Worm (Caenorhabditis elegans) whole organism, L4 larva: ENCODE data around the gene F43C1.5.

Source experiments
- daf-12 ChIP-seq: fragments of 150-350 bp; optimal IDR thresholded peaks from 2 replicates; lab custom pipeline; 2014; ENCODE audit warnings: missing biosample characterization, missing genetic modification reagents, missing genetic modification characterization
- duxl-1 ChIP-seq: sonication (generic microtip); optimal IDR thresholded peaks from 2 replicates; lab custom pipeline; 2016; ENCODE audit warnings: mild to moderate bottlenecking, missing genetic modification characterization, moderate library complexity, missing compliant biosample characterization; ENCODE audit not compliant: poor library complexity
- lsy-2 ChIP-seq, 2 experiments: fragments of 150-350 bp in 1 of 2; sonication (generic microtip) in 1 of 2; optimal IDR thresholded peaks; 2 replicates each; lab custom pipeline; 2014 to 2017; ENCODE audit warnings: missing biosample characterization in 2 of 2, missing genetic modification characterization in 2 of 2
- nhr-6 ChIP-seq: fragments of 150-350 bp; optimal IDR thresholded peaks from 2 replicates; lab custom pipeline; 2014; ENCODE audit warnings: missing biosample characterization, missing genetic modification characterization
- pha-4 ChIP-seq, 2 experiments: fragments of 150-350 bp in 1 of 2; fragments of 200-800 bp in 1 of 2; sonication (Bioruptor generic) in 1 of 2; IDR thresholded peaks in 1 of 2; optimal IDR thresholded peaks in 1 of 2; 2 replicates each; pipeline versions ENCODE4 v1.3.6 to Lab custom; 2014 to 2022; ENCODE audit warnings: missing genetic modification characterization in 2 of 2, missing genetic modification reagents in 2 of 2, missing biosample characterization in 1 of 2, missing compliant biosample characterization in 1 of 2
- unc-62 ChIP-seq, 3 experiments: fragments of 150-350 bp in 1 of 3; sonication (generic microtip); optimal IDR thresholded peaks in 2 of 3; peaks in 1 of 3; 1 replicate in 1 of 3; 2 replicates in 2 of 3; lab custom pipeline; 2014 to 2017; ENCODE audit warnings: missing biosample characterization in 3 of 3, missing genetic modification characterization in 3 of 3, missing genetic modification reagents in 3 of 3, missing genotype in 1 of 3
- zag-1 ChIP-seq: fragments of 150-350 bp; optimal IDR thresholded peaks from 2 replicates; lab custom pipeline; 2014; ENCODE audit warnings: missing biosample characterization, missing genetic modification characterization

- no peak for TF ChIP-seq zag-1 (tag; lab: Kevin White, UChicago)
- no peak for TF ChIP-seq lsy-2 (tag; optimal IDR thresholded peaks at IDR 0.05; lab: Kevin White, UChicago)
- TF ChIP-seq pha-4 (GFP tag; IDR thresholded peaks at IDR 0.05; lab: Robert Waterston, UW): no peak
- no peak for TF ChIP-seq pha-4 (tag; optimal IDR thresholded peaks at IDR 0.05; lab: Kevin White, UChicago)
- TF ChIP-seq daf-12 (tag; lab: Kevin White, UChicago): no peak
- TF ChIP-seq nhr-6 (tag; lab: Kevin White, UChicago): no peak
- peak in 1 of 2 experiments; percentile 93 for TF ChIP-seq unc-62 (GFP tag; optimal IDR thresholded peaks at IDR 0.05 in 1 of 2; lab: Kevin White, UChicago)
- TF ChIP-seq unc-62 (tag; optimal IDR thresholded peaks at IDR 0.05; lab: Kevin White, UChicago): no peak
- TF ChIP-seq duxl-1 (tag; lab: Kevin White, UChicago): no peak
These were observed 2.4 kb downstream of the F43C1.5 start for ce11 chrIII:4231372-4231771.
